In the genomic region with DNA sequence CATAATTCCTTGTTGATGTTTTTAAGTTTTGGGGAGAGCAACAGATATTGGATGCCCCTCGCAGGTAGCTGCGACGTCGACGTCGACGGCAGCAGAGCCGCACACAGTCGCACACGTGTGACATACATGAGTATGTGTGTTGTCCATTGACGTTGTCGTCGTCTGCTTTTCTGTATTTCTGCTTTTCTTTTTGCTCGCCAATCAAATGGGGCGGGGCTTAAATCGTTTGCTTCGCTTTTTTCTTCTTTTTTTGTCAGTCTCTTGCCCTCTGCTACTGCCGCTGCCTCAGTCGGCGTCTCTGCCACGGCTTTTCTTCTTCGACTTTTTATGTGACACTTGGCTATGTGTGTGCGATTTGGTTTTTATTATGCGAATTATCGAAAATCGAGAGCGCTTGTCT, we compare ENCODE assay signal across 5 fruit fly cellular contexts.
A peak's percentile ranks its signal among the peaks of the same experiment; 100 is the strongest.
TF ChIP-seq lines count a peak whose summit lies in the region.

No protein-coding gene starts in this region.

- no peak for TF ChIP-seq CTCF in whole organism, embryonic (GFP tag; optimal IDR thresholded peaks at IDR 0.05; lab: Kevin White, UChicago)

TF ChIP-seq in whole organism, adult, 20 proteins besides CTCF, POLR2A, EP300 and RAD21:
- TF ChIP-seq cic (GFP tag; optimal IDR thresholded peaks at IDR 0.05; lab: Kevin White, UChicago) (no peak), toe (GFP tag; optimal IDR thresholded peaks at IDR 0.05; lab: Kevin White, UChicago) (peak; percentile 2), tj (GFP tag; optimal IDR thresholded peaks at IDR 0.05; lab: Kevin White, UChicago) (peak; percentile 23)

TF ChIP-seq in whole organism, embryonic, 481 proteins besides CTCF, POLR2A, EP300 and RAD21:
- TF ChIP-seq sqz (GFP tag; optimal IDR thresholded peaks at IDR 0.05; lab: Kevin White, UChicago): peak; percentile 60
- TF ChIP-seq z (GFP tag; IDR thresholded peaks at IDR 0.05; lab: Robert Waterston, UW): peak; percentile 87
- TF ChIP-seq Pdp1 (GFP tag; optimal IDR thresholded peaks at IDR 0.05; lab: Kevin White, UChicago): no peak
- peak; percentile 89 for TF ChIP-seq nom (GFP tag; optimal IDR thresholded peaks at IDR 0.05; lab: Kevin White, UChicago)
- no peak for TF ChIP-seq CoRest (tag; optimal IDR thresholded peaks at IDR 0.05; lab: Kevin White, UChicago)
- TF ChIP-seq Nf-YC (tag; optimal IDR thresholded peaks at IDR 0.05; lab: Kevin White, UChicago): peak; percentile 87
- peak; percentile 94 for TF ChIP-seq Adf1 (GFP tag; IDR thresholded peaks at IDR 0.05; lab: Robert Waterston, UW)
- peak; percentile 77 for TF ChIP-seq Drgx (GFP tag; IDR thresholded peaks at IDR 0.05; lab: Robert Waterston, UW)
- TF ChIP-seq cg (GFP tag; optimal IDR thresholded peaks at IDR 0.05; lab: Kevin White, UChicago): peak; percentile 71
- no peak for TF ChIP-seq corto (GFP tag; optimal IDR thresholded peaks at IDR 0.05; lab: Kevin White, UChicago)
- TF ChIP-seq bsh (GFP tag; optimal IDR thresholded peaks at IDR 0.05; lab: Kevin White, UChicago): peak in 1 of 2 experiments; percentile 77
- TF ChIP-seq Deaf1 (tag; optimal IDR thresholded peaks at IDR 0.05; lab: Kevin White, UChicago): peak; percentile 24
- peak; percentile 83 for TF ChIP-seq Nf-YB (GFP tag; optimal IDR thresholded peaks at IDR 0.05; lab: Kevin White, UChicago)

TF ChIP-seq in whole organism, prepupa, 60 proteins besides CTCF, POLR2A, EP300 and RAD21 (continues in another document):
- TF ChIP-seq vri (GFP tag; optimal IDR thresholded peaks at IDR 0.05; lab: Kevin White, UChicago): no peak
- TF ChIP-seq CG6808 (GFP tag; optimal IDR thresholded peaks at IDR 0.05; lab: Kevin White, UChicago): peak; percentile 79
- TF ChIP-seq CG8632 (GFP tag; optimal IDR thresholded peaks at IDR 0.05; lab: Kevin White, UChicago): peak; percentile 20
- no peak for TF ChIP-seq CG8319 (GFP tag; optimal IDR thresholded peaks at IDR 0.05; lab: Kevin White, UChicago)
- TF ChIP-seq CG15336 (GFP tag; IDR thresholded peaks at IDR 0.05; lab: Robert Waterston, UW): peak; percentile 75
- no peak for TF ChIP-seq Smox (GFP tag; optimal IDR thresholded peaks at IDR 0.05; lab: Kevin White, UChicago)
- peak; percentile 68 for TF ChIP-seq CG10669 (GFP tag; optimal IDR thresholded peaks at IDR 0.05; lab: Kevin White, UChicago)
- peak; percentile 39 for TF ChIP-seq CG34406 (GFP tag; optimal IDR thresholded peaks at IDR 0.05; lab: Kevin White, UChicago)
- TF ChIP-seq CG7368 (GFP tag; optimal IDR thresholded peaks at IDR 0.05; lab: Kevin White, UChicago): peak; percentile 42
- peak; percentile 56 for TF ChIP-seq Lpt (GFP tag; optimal IDR thresholded peaks at IDR 0.05; lab: Kevin White, UChicago)
- TF ChIP-seq acj6 (GFP tag; optimal IDR thresholded peaks at IDR 0.05; lab: Kevin White, UChicago): no peak
- TF ChIP-seq fkh (GFP tag; optimal IDR thresholded peaks at IDR 0.05; lab: Kevin White, UChicago): no peak
- TF ChIP-seq ss (GFP tag; optimal IDR thresholded peaks at IDR 0.05; lab: Kevin White, UChicago): peak; percentile 80 to 89
- no peak for TF ChIP-seq Hr4 (GFP tag; optimal IDR thresholded peaks at IDR 0.05; lab: Kevin White, UChicago)
- TF ChIP-seq topi (GFP tag; optimal IDR thresholded peaks at IDR 0.05; lab: Kevin White, UChicago): no peak
- TF ChIP-seq CG3032 (tag; optimal IDR thresholded peaks at IDR 0.05; lab: Kevin White, UChicago): peak; percentile 59
- no peak for TF ChIP-seq lz (GFP tag; optimal IDR thresholded peaks at IDR 0.05; lab: Kevin White, UChicago)
- TF ChIP-seq fd59A (GFP tag; optimal IDR thresholded peaks at IDR 0.05; lab: Kevin White, UChicago): peak; percentile 41
- TF ChIP-seq dsx (GFP tag; optimal IDR thresholded peaks at IDR 0.05; lab: Kevin White, UChicago; ENCODE audit: poor library complexity, severe bottlenecking): peak; percentile 58
- peak; percentile 93 for TF ChIP-seq eg (GFP tag; IDR thresholded peaks at IDR 0.05; lab: Robert Waterston, UW)
- TF ChIP-seq esn (GFP tag; optimal IDR thresholded peaks at IDR 0.05; lab: Kevin White, UChicago): no peak
- peak; percentile 73 for TF ChIP-seq CG16779 (tag; optimal IDR thresholded peaks at IDR 0.05; lab: Kevin White, UChicago)
- peak; percentile 80 for TF ChIP-seq CG6276 (GFP tag; optimal IDR thresholded peaks at IDR 0.05; lab: Kevin White, UChicago)
- TF ChIP-seq fd85E (GFP tag; optimal IDR thresholded peaks at IDR 0.05; lab: Kevin White, UChicago): no peak

TF ChIP-seq in whole organism, pupa, 21 proteins besides CTCF, POLR2A, EP300 and RAD21:
- TF ChIP-seq D1 (tag; optimal IDR thresholded peaks at IDR 0.05; lab: Kevin White, UChicago) (no peak), CG4496 (GFP tag; IDR thresholded peaks at IDR 0.05; lab: Robert Waterston, UW) (peak; percentile 94), CG32121 (GFP tag; IDR thresholded peaks at IDR 0.05; lab: Robert Waterston, UW) (peak; percentile 84), CG9948 (tag; optimal IDR thresholded peaks at IDR 0.05; lab: Kevin White, UChicago) (peak; percentile 29), CG8159 (tag; optimal IDR thresholded peaks at IDR 0.05; lab: Kevin White, UChicago) (peak; percentile 60), CG8301 (tag; optimal IDR thresholded peaks at IDR 0.05; lab: Kevin White, UChicago) (peak; percentile 50), CG10348 (GFP tag; IDR thresholded peaks at IDR 0.05; lab: Robert Waterston, UW) (no peak), CG34367 (tag; optimal IDR thresholded peaks at IDR 0.05; lab: Kevin White, UChicago) (peak; percentile 67), CG15710 (tag; optimal IDR thresholded peaks at IDR 0.05; lab: Kevin White, UChicago) (peak; percentile 62), CG14655 (GFP tag; optimal IDR thresholded peaks at IDR 0.05; lab: Kevin White, UChicago) (peak; percentile 72), gl (tag; optimal IDR thresholded peaks at IDR 0.05; lab: Kevin White, UChicago) (peak; percentile 88), rn (GFP tag; IDR thresholded peaks at IDR 0.05; lab: Robert Waterston, UW) (peak; percentile 68; the same call in 1 of the 2 replicates), Snoo (tag; optimal IDR thresholded peaks at IDR 0.05; lab: Kevin White, UChicago) (peak; percentile 52), Pif1B (GFP tag; optimal IDR thresholded peaks at IDR 0.05; lab: Kevin White, UChicago) (peak; percentile 69), Pif1A (GFP tag; optimal IDR thresholded peaks at IDR 0.05; lab: Kevin White, UChicago) (peak; percentile 75), CG12605 (GFP tag; IDR thresholded peaks at IDR 0.05; lab: Robert Waterston, UW) (peak; percentile 91), CG13204 (GFP tag; optimal IDR thresholded peaks at IDR 0.05; lab: Kevin White, UChicago) (peak; percentile 76), Ets98B (GFP tag; IDR thresholded peaks at IDR 0.05; lab: Robert Waterston, UW) (peak; percentile 82), CG17806 (tag; optimal IDR thresholded peaks at IDR 0.05; lab: Kevin White, UChicago) (peak; percentile 46), fd96Ca (GFP tag; IDR thresholded peaks at IDR 0.05; lab: Robert Waterston, UW) (peak; percentile 82), EcR (GFP tag; optimal IDR thresholded peaks at IDR 0.05; lab: Kevin White, UChicago) (peak; percentile 20)

TF ChIP-seq in whole organism, wandering third instar larva, 38 proteins besides CTCF, POLR2A, EP300 and RAD21:
- no peak for TF ChIP-seq HLH106 (tag; optimal IDR thresholded peaks at IDR 0.05; lab: Kevin White, UChicago)
- TF ChIP-seq Hr83 (GFP tag; optimal IDR thresholded peaks at IDR 0.05; lab: Kevin White, UChicago; ENCODE audit: poor library complexity, severe bottlenecking): no peak
- TF ChIP-seq Sp1 (GFP tag; optimal IDR thresholded peaks at IDR 0.05; lab: Kevin White, UChicago): peak; percentile 59
- no peak for TF ChIP-seq pan (optimal IDR thresholded peaks at IDR 0.05; lab: Kevin White, UChicago)
- TF ChIP-seq Dif (GFP tag; optimal IDR thresholded peaks at IDR 0.05; lab: Kevin White, UChicago; ENCODE audit: partially characterized antibody): no peak
- no peak for TF ChIP-seq Myc (optimal IDR thresholded peaks at IDR 0.05; lab: Kevin White, UChicago)
- TF ChIP-seq h (GFP tag; optimal IDR thresholded peaks at IDR 0.05; lab: Kevin White, UChicago): no peak
- TF ChIP-seq CG9705 (GFP tag; optimal IDR thresholded peaks at IDR 0.05; lab: Kevin White, UChicago): no peak
- peak; percentile 25 for TF ChIP-seq CrebA (GFP tag; optimal IDR thresholded peaks at IDR 0.05; lab: Kevin White, UChicago; ENCODE audit: borderline replicate concordance)
- peak; percentile 8 for TF ChIP-seq jim (GFP tag; optimal IDR thresholded peaks at IDR 0.05; lab: Kevin White, UChicago)
